Worm (Caenorhabditis elegans) whole organism, young adult: ENCODE data around the gene D1046.18.

Source experiments
- C17E4.6 ChIP-seq: fragments of 200-800 bp; sonication (Bioruptor generic); IDR thresholded peaks from 2 replicates; pipeline ENCODE4 v1.3.6; 2022; ENCODE audit warnings: missing genetic modification reagents, missing genetic modification characterization, missing compliant biosample characterization
- D2030.7 ChIP-seq: fragments of 200-800 bp; sonication (Bioruptor generic); IDR thresholded peaks from 2 replicates; pipeline ENCODE4 v1.3.6; 2022; ENCODE audit warnings: missing genetic modification reagents, missing genetic modification characterization, missing compliant biosample characterization
- F23B12.7 ChIP-seq: sonication (generic microtip); optimal IDR thresholded peaks from 2 replicates; lab custom pipeline; 2017; ENCODE audit warnings: missing genetic modification characterization, mild to moderate bottlenecking, missing compliant biosample characterization, antibody characterized with exemption, moderate library complexity; ENCODE audit not compliant: insufficient read depth
- F33H1.4 ChIP-seq: fragments of 200-800 bp; sonication (Bioruptor generic); IDR thresholded peaks from 2 replicates; pipeline ENCODE4 v1.3.6; 2022; ENCODE audit warnings: missing genetic modification reagents, missing genetic modification characterization, missing compliant biosample characterization
- F37B4.10 ChIP-seq: fragments of 200-800 bp; sonication (Bioruptor generic); IDR thresholded peaks from 2 replicates; pipeline ENCODE4 v1.3.6; 2022; ENCODE audit warnings: missing genetic modification characterization, missing compliant biosample characterization
- F39B2.1 ChIP-seq: fragments of 200-800 bp; sonication (Bioruptor generic); IDR thresholded peaks from 2 replicates; pipeline ENCODE4 v1.3.6; 2022; ENCODE audit warnings: missing genetic modification reagents, missing genetic modification characterization, missing compliant biosample characterization
- F52B5.7 ChIP-seq: sonication (generic microtip); optimal IDR thresholded peaks from 2 replicates; lab custom pipeline; 2016; ENCODE audit warnings: mild to moderate bottlenecking, missing genetic modification characterization, missing compliant biosample characterization
- F55B11.4 ChIP-seq: sonication (generic microtip); optimal IDR thresholded peaks from 2 replicates; lab custom pipeline; 2016; ENCODE audit warnings: missing compliant biosample characterization, missing genetic modification characterization, borderline replicate concordance; ENCODE audit not compliant: insufficient read depth
- ZK185.1 ChIP-seq: sonication (generic microtip); optimal IDR thresholded peaks from 2 replicates; lab custom pipeline; 2016; ENCODE audit warnings: mild to moderate bottlenecking, missing genetic modification characterization, missing compliant biosample characterization; ENCODE audit not compliant: poor library complexity, severe bottlenecking
- atf-7 ChIP-seq: sonication (generic microtip); optimal IDR thresholded peaks from 2 replicates; lab custom pipeline; 2017; ENCODE audit warnings: mild to moderate bottlenecking, missing genetic modification characterization, missing compliant biosample characterization
- bed-1 ChIP-seq: fragments of 200-800 bp; sonication (Bioruptor generic); IDR thresholded peaks from 2 replicates; pipeline ENCODE4 v1.3.6; 2022; ENCODE audit warnings: missing genetic modification reagents, missing genetic modification characterization, missing compliant biosample characterization
- ccch-3 ChIP-seq: fragments of 200-800 bp; sonication (Bioruptor generic); optimal IDR thresholded peaks from 2 replicates; lab custom pipeline; 2018; ENCODE audit warnings: mild to moderate bottlenecking, missing genetic modification characterization, missing compliant biosample characterization
- cebp-1 ChIP-seq, 2 experiments: fragments of 200-800 bp in 1 of 2; sonication (Bioruptor generic) in 1 of 2; sonication (generic microtip) in 1 of 2; IDR thresholded peaks in 1 of 2; optimal IDR thresholded peaks in 1 of 2; 2 replicates each; pipeline versions ENCODE4 v1.3.6 to Lab custom; 2017 to 2022; ENCODE audit warnings: missing compliant biosample characterization in 2 of 2, missing genetic modification characterization in 2 of 2, mild to moderate bottlenecking in 1 of 2, missing genetic modification reagents in 1 of 2, moderate library complexity in 1 of 2
- ceh-58 ChIP-seq: fragments of 200-800 bp; sonication (Bioruptor generic); IDR thresholded peaks from 2 replicates; pipeline ENCODE4 v1.3.6; 2022; ENCODE audit warnings: missing genetic modification characterization, missing compliant biosample characterization
- ceh-79 ChIP-seq: sonication (generic microtip); optimal IDR thresholded peaks from 2 replicates; lab custom pipeline; 2017; ENCODE audit warnings: mild to moderate bottlenecking, missing genetic modification characterization, missing compliant biosample characterization
- dox-1 ChIP-seq: fragments of 200-800 bp; sonication (Bioruptor generic); IDR thresholded peaks from 2 replicates; pipeline ENCODE4 v1.3.6; 2022; ENCODE audit warnings: missing genetic modification reagents, missing genetic modification characterization, missing compliant biosample characterization
- him-1 ChIP-seq: sonication (generic microtip); optimal IDR thresholded peaks from 2 replicates; lab custom pipeline; 2016; ENCODE audit warnings: missing genotype, missing genetic modification reagents, missing genetic modification characterization, missing compliant biosample characterization
- hmg-1.2 ChIP-seq: fragments of 200-800 bp; sonication (Bioruptor generic); IDR thresholded peaks from 2 replicates; pipeline ENCODE4 v1.3.6; 2022; ENCODE audit warnings: missing genetic modification reagents, missing genetic modification characterization, missing compliant biosample characterization
- lag-1 ChIP-seq: fragments of 200-800 bp; sonication (Bioruptor generic); IDR thresholded peaks from 2 replicates; pipeline ENCODE4 v1.3.6; 2022; ENCODE audit warnings: missing genetic modification reagents, missing genetic modification characterization, missing compliant biosample characterization
- lin-40 ChIP-seq: sonication (generic microtip); optimal IDR thresholded peaks from 2 replicates; lab custom pipeline; 2016; ENCODE audit warnings: missing genetic modification characterization, mild to moderate bottlenecking, missing compliant biosample characterization, missing genotype, missing genetic modification reagents
- lsl-1 ChIP-seq: fragments of 200-800 bp; sonication (Bioruptor generic); optimal IDR thresholded peaks from 2 replicates; lab custom pipeline; 2018; ENCODE audit warnings: mild to moderate bottlenecking, missing genetic modification characterization, moderate library complexity, missing compliant biosample characterization
- madf-3 ChIP-seq: fragments of 200-800 bp; sonication (Bioruptor generic); IDR thresholded peaks from 2 replicates; pipeline ENCODE4 v1.3.6; 2022; ENCODE audit warnings: missing genetic modification reagents, missing genetic modification characterization, missing compliant biosample characterization
- mes-4 ChIP-seq: sonication (generic microtip); optimal IDR thresholded peaks from 2 replicates; lab custom pipeline; 2016; ENCODE audit warnings: missing genotype, missing genetic modification characterization, missing compliant biosample characterization
- mxl-1 ChIP-seq: sonication (generic microtip); optimal IDR thresholded peaks from 2 replicates; lab custom pipeline; 2016; ENCODE audit warnings: missing genetic modification characterization, missing compliant biosample characterization
- nhr-80 ChIP-seq: sonication (generic microtip); optimal IDR thresholded peaks from 2 replicates; lab custom pipeline; 2016; ENCODE audit warnings: missing genetic modification characterization, missing compliant biosample characterization
- rcor-1 ChIP-seq: fragments of 200-800 bp; sonication (Bioruptor generic); IDR thresholded peaks from 2 replicates; pipeline ENCODE4 v1.3.6; 2022; ENCODE audit warnings: missing genetic modification reagents, missing genetic modification characterization, missing compliant biosample characterization
- repo-1 ChIP-seq: sonication (generic microtip); optimal IDR thresholded peaks from 2 replicates; lab custom pipeline; 2017; ENCODE audit warnings: mild to moderate bottlenecking, missing genetic modification characterization, missing compliant biosample characterization
- sdz-38 ChIP-seq: sonication (generic microtip); optimal IDR thresholded peaks from 2 replicates; lab custom pipeline; 2016; ENCODE audit warnings: missing genotype, missing genetic modification characterization, missing compliant biosample characterization
- sea-2 ChIP-seq: fragments of 200-800 bp; sonication (Bioruptor generic); IDR thresholded peaks from 2 replicates; pipeline ENCODE4 v1.3.6; 2022; ENCODE audit warnings: missing genetic modification characterization, missing compliant biosample characterization
- snpc-3.4 ChIP-seq: sonication (generic microtip); optimal IDR thresholded peaks from 2 replicates; lab custom pipeline; 2017; ENCODE audit warnings: missing genetic modification characterization, mild to moderate bottlenecking, missing compliant biosample characterization, antibody characterized with exemption, moderate library complexity, missing genotype, missing genetic modification reagents
- sptf-2 ChIP-seq: fragments of 200-800 bp; sonication (Bioruptor generic); optimal IDR thresholded peaks from 2 replicates; lab custom pipeline; 2018; ENCODE audit warnings: mild to moderate bottlenecking, missing genetic modification characterization, missing compliant biosample characterization
- unc-130 ChIP-seq: sonication (generic microtip); optimal IDR thresholded peaks from 2 replicates; lab custom pipeline; 2016; ENCODE audit warnings: missing genetic modification reagents, missing genetic modification characterization, missing compliant biosample characterization
- unc-62 ChIP-seq: fragments of 150-350 bp; optimal IDR thresholded peaks from 2 replicates; lab custom pipeline; 2014; ENCODE audit warnings: missing biosample characterization, missing genetic modification reagents, missing genetic modification characterization
- zim-3 ChIP-seq: sonication (generic microtip); optimal IDR thresholded peaks from 2 replicates; lab custom pipeline; 2017; ENCODE audit warnings: mild to moderate bottlenecking, missing genetic modification characterization, moderate library complexity, missing compliant biosample characterization
- ztf-22 ChIP-seq: fragments of 200-800 bp; sonication (Bioruptor generic); optimal IDR thresholded peaks from 2 replicates; lab custom pipeline; 2018; ENCODE audit warnings: mild to moderate bottlenecking, missing genetic modification characterization, moderate library complexity, missing compliant biosample characterization

The D1046.18 gene

DNA sequence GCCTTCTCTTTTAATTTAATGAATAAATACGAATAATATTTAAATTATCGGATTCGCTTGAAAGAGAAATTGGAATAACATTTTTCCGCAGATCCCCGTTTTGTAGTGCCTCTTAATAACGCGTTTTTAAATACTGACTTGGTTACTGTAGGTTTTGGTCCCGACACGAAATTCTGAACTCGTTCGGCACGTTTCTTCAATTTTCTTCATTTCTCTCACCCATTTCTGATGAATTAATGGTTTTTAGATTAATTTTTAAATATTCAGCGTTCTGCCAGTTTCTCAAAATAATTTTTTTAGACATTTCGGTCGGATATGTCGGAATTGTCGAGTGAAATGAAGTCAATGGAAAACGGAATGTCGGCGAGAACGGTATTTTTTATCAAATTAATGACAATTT lies 28.7 kb upstream of the D1046.18 start, which contains the start of gene C27B7.5 (continued):
- TF ChIP-seq rcor-1 (GFP tag; lab: Robert Waterston, UW) (no peak), madf-3 (GFP tag; lab: Robert Waterston, UW) (no peak), F23B12.7 (tag; lab: Kevin White, UChicago) (no peak), cebp-1 (GFP tag; IDR thresholded peaks at IDR 0.05; lab: Robert Waterston, UW) (no peak), cebp-1 (tag; optimal IDR thresholded peaks at IDR 0.05; lab: Kevin White, UChicago) (peak; percentile 31), C17E4.6 (GFP tag; lab: Robert Waterston, UW) (no peak), dox-1 (no peak), snpc-3.4 (tag; lab: Kevin White, UChicago) (peak; percentile 9), F39B2.1 (GFP tag; lab: Robert Waterston, UW) (no peak), sea-2 (GFP tag; lab: Robert Waterston, UW) (no peak), nhr-80 (no peak), F33H1.4 (no peak), sdz-38 (tag; lab: Kevin White, UChicago) (no peak), him-1 (peak; percentile 22), lsl-1 (GFP tag; lab: Kevin White, UChicago) (peak; percentile 5), hmg-1.2 (GFP tag; lab: Robert Waterston, UW) (0 out of 2 replicates have a peak, but pooled peaks have one; percentile 8), D2030.7 (GFP tag; lab: Robert Waterston, UW) (0 out of 2 replicates have a peak, but pooled peaks have one; percentile 17)
- TF ChIP-seq, all 124 proteins: peak for 8

DNA sequence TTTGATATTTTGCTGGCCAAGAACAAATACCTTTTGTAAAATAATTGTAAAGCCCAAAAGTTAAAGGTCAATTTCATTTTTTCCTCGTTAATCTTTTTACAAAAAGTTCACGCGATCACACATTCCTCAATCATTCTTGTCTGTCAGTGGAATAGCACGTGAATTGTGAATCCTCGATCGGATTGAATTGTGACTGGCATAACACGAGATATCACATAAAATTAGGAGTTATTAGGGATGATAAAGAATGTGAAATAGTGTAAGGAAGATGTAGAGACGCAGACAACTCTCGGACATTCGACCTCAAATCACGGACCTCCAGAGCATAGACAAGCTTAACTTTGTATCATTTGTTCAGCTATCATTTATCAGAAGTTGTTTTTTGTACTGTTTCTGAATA lies 23.9 kb upstream of the D1046.18 start, which contains the start of gene C27B7.6:
Gene C27B7.6 (minus strand): TSS at position 182 of the 400 bp plus-strand sequence.
- TF ChIP-seq ccch-3 (no peak), mes-4 (tag; lab: Kevin White, UChicago) (no peak), F55B11.4 (tag; lab: Kevin White, UChicago) (no peak), mxl-1 (no peak), lin-40 (tag; lab: Kevin White, UChicago) (no peak), unc-62 (no peak), snpc-3.4 (tag; lab: Kevin White, UChicago) (no peak), rcor-1 (GFP tag; lab: Robert Waterston, UW) (no peak), bed-1 (GFP tag; lab: Robert Waterston, UW) (no peak), ceh-58 (GFP tag; lab: Robert Waterston, UW) (no peak), ztf-22 (GFP tag; lab: Kevin White, UChicago) (no peak), lag-1 (GFP tag; lab: Robert Waterston, UW) (no peak), unc-130 (GFP tag; lab: Kevin White, UChicago) (no peak), ceh-79 (tag; lab: Kevin White, UChicago) (no peak), repo-1 (no peak)

DNA sequence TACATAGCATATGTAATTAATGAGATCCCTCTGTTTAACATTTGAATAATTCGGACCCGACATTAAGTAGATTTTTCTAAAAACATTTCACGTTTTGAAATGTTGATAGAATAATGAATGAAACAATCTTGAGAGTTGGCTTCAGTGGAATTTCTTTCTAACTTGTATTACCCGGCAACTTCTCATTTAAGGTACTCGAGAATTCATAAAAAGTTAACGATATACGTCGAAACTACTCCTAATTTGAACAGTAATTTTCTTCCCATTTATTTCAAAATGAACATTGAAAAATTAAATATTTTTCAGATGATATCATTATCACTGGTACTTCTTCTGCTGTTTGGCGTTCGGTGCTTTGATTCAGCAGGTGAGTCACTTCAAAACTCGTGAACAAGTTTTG lies 23.3 kb upstream of the D1046.18 start, which contains the start of gene C27B7.7:
Gene C27B7.7 (plus strand): TSS at position 301 of the 400 bp plus-strand sequence.
- TF ChIP-seq F37B4.10 (no peak), ZK185.1 (tag; lab: Kevin White, UChicago) (no peak)

DNA sequence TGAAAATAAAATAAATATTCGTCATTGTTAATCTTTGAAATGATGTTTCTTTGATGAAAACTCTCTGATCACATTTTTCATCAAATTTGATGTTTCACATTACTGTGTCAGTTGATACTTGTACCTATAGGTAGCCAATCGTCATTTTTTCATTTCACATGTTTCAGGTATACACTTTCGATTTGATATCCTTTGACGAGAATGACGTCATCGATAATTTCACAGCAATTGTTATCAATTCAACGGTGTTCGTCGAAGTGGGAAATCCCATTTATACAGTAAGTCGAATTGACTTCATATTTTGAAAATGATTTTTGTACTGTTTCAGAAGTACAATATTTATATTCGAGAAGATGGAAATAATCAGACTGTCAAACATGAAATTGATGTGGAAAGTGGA lies 15.9 kb upstream of the D1046.18 start:
- TF ChIP-seq F52B5.7 (tag; lab: Kevin White, UChicago) = no peak
- no peak for TF ChIP-seq sptf-2
- no peak for TF ChIP-seq zim-3 (tag; lab: Kevin White, UChicago)
- TF ChIP-seq atf-7 (tag; lab: Kevin White, UChicago) = peak; percentile 88
